Worm (Caenorhabditis elegans) whole organism, late embryonic: ENCODE data around the gene srh-159.

Experiments used
- F13H6.1 ChIP-seq: sonication (generic microtip); optimal IDR thresholded peaks from 2 replicates; lab custom pipeline; 2016; ENCODE audit warnings: missing genetic modification characterization, missing compliant biosample characterization
- K02D7.2 ChIP-seq: sonication (generic microtip); optimal IDR thresholded peaks from 2 replicates; lab custom pipeline; 2017; ENCODE audit warnings: mild to moderate bottlenecking, missing genetic modification characterization, missing compliant biosample characterization
- ahr-1 ChIP-seq: sonication (generic microtip); optimal IDR thresholded peaks from 2 replicates; lab custom pipeline; 2016; ENCODE audit warnings: missing genetic modification characterization, missing compliant biosample characterization
- ceh-19 ChIP-seq: fragments of 200-800 bp; sonication (Bioruptor generic); optimal IDR thresholded peaks from 2 replicates; lab custom pipeline; 2018; ENCODE audit warnings: mild to moderate bottlenecking, missing genetic modification characterization, missing compliant biosample characterization
- ceh-2 ChIP-seq: sonication (generic microtip); optimal IDR thresholded peaks from 2 replicates; lab custom pipeline; 2016; ENCODE audit warnings: missing genotype, missing genetic modification characterization, missing compliant biosample characterization
- ceh-22 ChIP-seq: sonication (generic microtip); optimal IDR thresholded peaks from 2 replicates; lab custom pipeline; 2017; ENCODE audit warnings: missing biosample characterization, missing genetic modification characterization
- ceh-24 ChIP-seq: sonication (generic microtip); optimal IDR thresholded peaks from 2 replicates; lab custom pipeline; 2016; ENCODE audit warnings: mild to moderate bottlenecking, missing genetic modification characterization, missing compliant biosample characterization
- ceh-30 ChIP-seq: fragments of 150-350 bp; optimal IDR thresholded peaks from 2 replicates; lab custom pipeline; 2014; ENCODE audit warnings: missing biosample characterization, missing genetic modification characterization
- ceh-31 ChIP-seq: sonication (generic microtip); optimal IDR thresholded peaks from 2 replicates; lab custom pipeline; 2016; ENCODE audit warnings: missing genetic modification characterization, missing compliant biosample characterization
- ceh-34 ChIP-seq: sonication (generic microtip); optimal IDR thresholded peaks from 2 replicates; lab custom pipeline; 2016; ENCODE audit warnings: mild to moderate bottlenecking, missing genetic modification characterization, missing compliant biosample characterization
- ceh-48 ChIP-seq: sonication (generic microtip); optimal IDR thresholded peaks from 2 replicates; lab custom pipeline; 2016; ENCODE audit warnings: missing genetic modification characterization, inconsistent platforms, missing compliant biosample characterization
- ceh-9 ChIP-seq: sonication (generic microtip); optimal IDR thresholded peaks from 2 replicates; lab custom pipeline; 2016; ENCODE audit warnings: mild to moderate bottlenecking, missing genetic modification characterization, inconsistent platforms, missing compliant biosample characterization
- che-1 ChIP-seq: sonication (generic microtip); optimal IDR thresholded peaks from 2 replicates; lab custom pipeline; 2016; ENCODE audit warnings: mild to moderate bottlenecking, missing genetic modification characterization, missing compliant biosample characterization
- elt-4 ChIP-seq: sonication (generic microtip); optimal IDR thresholded peaks from 2 replicates; lab custom pipeline; 2016; ENCODE audit warnings: missing genetic modification characterization, missing compliant biosample characterization
- eyg-1 ChIP-seq: sonication (generic microtip); optimal IDR thresholded peaks from 2 replicates; lab custom pipeline; 2016; ENCODE audit warnings: missing genotype, missing genetic modification characterization, missing compliant biosample characterization
- fkh-10 ChIP-seq: fragments of 150-350 bp; optimal IDR thresholded peaks from 2 replicates; lab custom pipeline; 2014; ENCODE audit warnings: missing biosample characterization, missing genetic modification reagents, missing genetic modification characterization
- fkh-6 ChIP-seq: sonication (generic microtip); optimal IDR thresholded peaks from 2 replicates; lab custom pipeline; 2016; ENCODE audit warnings: missing genetic modification characterization, missing compliant biosample characterization
- gmeb-2 ChIP-seq: sonication (generic microtip); optimal IDR thresholded peaks from 2 replicates; lab custom pipeline; 2016; ENCODE audit warnings: missing genetic modification characterization, inconsistent platforms, missing compliant biosample characterization
- hlh-13 ChIP-seq: fragments of 200-800 bp; sonication (Bioruptor generic); optimal IDR thresholded peaks from 2 replicates; lab custom pipeline; 2018; ENCODE audit warnings: mild to moderate bottlenecking, missing genetic modification characterization, missing compliant biosample characterization
- hlh-8 ChIP-seq: sonication (generic microtip); optimal IDR thresholded peaks from 2 replicates; lab custom pipeline; 2016; ENCODE audit warnings: missing genotype, missing genetic modification characterization, missing compliant biosample characterization
- madf-2 ChIP-seq: sonication (generic microtip); optimal IDR thresholded peaks from 2 replicates; lab custom pipeline; 2017; ENCODE audit warnings: missing genetic modification characterization, missing compliant biosample characterization
- mec-3 ChIP-seq: sonication (generic microtip); optimal IDR thresholded peaks from 2 replicates; lab custom pipeline; 2016; ENCODE audit warnings: borderline replicate concordance, missing genetic modification characterization, missing compliant biosample characterization
- nfya-1 ChIP-seq: sonication (generic microtip); optimal IDR thresholded peaks from 2 replicates; lab custom pipeline; 2017; ENCODE audit warnings: missing genetic modification characterization, mild to moderate bottlenecking, missing compliant biosample characterization, antibody characterized with exemption, moderate library complexity
- nhr-11 ChIP-seq: fragments of 150-350 bp; optimal IDR thresholded peaks from 2 replicates; lab custom pipeline; 2014; ENCODE audit warnings: missing biosample characterization, missing genetic modification characterization
- nhr-232 ChIP-seq: sonication (generic microtip); optimal IDR thresholded peaks from 2 replicates; lab custom pipeline; 2016; ENCODE audit warnings: missing genetic modification characterization, missing compliant biosample characterization
- odd-2 ChIP-seq: sonication (generic microtip); optimal IDR thresholded peaks from 2 replicates; lab custom pipeline; 2017; ENCODE audit warnings: antibody characterized with exemption, mild to moderate bottlenecking, missing genetic modification characterization, missing compliant biosample characterization
- pag-3 ChIP-seq: sonication (generic microtip); optimal IDR thresholded peaks from 2 replicates; lab custom pipeline; 2016; ENCODE audit warnings: missing compliant biosample characterization, missing genetic modification characterization, borderline replicate concordance
- pat-9 ChIP-seq: fragments of 200-800 bp; sonication (Bioruptor generic); optimal IDR thresholded peaks from 2 replicates; lab custom pipeline; 2018; ENCODE audit warnings: mild to moderate bottlenecking, missing genetic modification characterization, moderate library complexity, missing compliant biosample characterization
- pax-1 ChIP-seq: fragments of 150-350 bp; optimal IDR thresholded peaks from 2 replicates; lab custom pipeline; 2014; ENCODE audit warnings: missing biosample characterization, missing genetic modification characterization
- pha-2 ChIP-seq: sonication (generic microtip); optimal IDR thresholded peaks from 2 replicates; lab custom pipeline; 2017; ENCODE audit warnings: mild to moderate bottlenecking, missing genetic modification characterization, missing compliant biosample characterization
- pha-4 ChIP-seq: fragments of 150-350 bp; optimal IDR thresholded peaks from 2 replicates; lab custom pipeline; 2018; ENCODE audit warnings: missing biosample characterization, missing genetic modification reagents, missing genetic modification characterization
- pqm-1 ChIP-seq: sonication (generic microtip); optimal IDR thresholded peaks from 2 replicates; lab custom pipeline; 2016; ENCODE audit warnings: missing genetic modification characterization, missing compliant biosample characterization
- pros-1 ChIP-seq: fragments of 150-350 bp; optimal IDR thresholded peaks from 2 replicates; lab custom pipeline; 2014; ENCODE audit warnings: missing biosample characterization, missing genetic modification reagents, missing genetic modification characterization
- ref-2 ChIP-seq: sonication (generic microtip); optimal IDR thresholded peaks from 2 replicates; lab custom pipeline; 2016; ENCODE audit warnings: missing genetic modification characterization, missing compliant biosample characterization
- rnt-1 ChIP-seq: sonication (generic microtip); optimal IDR thresholded peaks from 2 replicates; lab custom pipeline; 2016; ENCODE audit warnings: missing genetic modification characterization, missing compliant biosample characterization
- sox-2 ChIP-seq: fragments of 200-800 bp; sonication (Bioruptor generic); IDR thresholded peaks from 2 replicates; pipeline ENCODE4 v1.3.6; 2022; ENCODE audit warnings: missing genetic modification reagents, missing genetic modification characterization, missing compliant biosample characterization
- tbx-2 ChIP-seq: sonication (generic microtip); optimal IDR thresholded peaks from 2 replicates; lab custom pipeline; 2016; ENCODE audit warnings: missing genetic modification characterization, missing compliant biosample characterization
- ttx-3 ChIP-seq: sonication (generic microtip); optimal IDR thresholded peaks from 2 replicates; lab custom pipeline; 2016; ENCODE audit warnings: missing genetic modification reagents, missing genetic modification characterization, missing compliant biosample characterization
- unc-55 ChIP-seq: sonication (generic microtip); optimal IDR thresholded peaks from 2 replicates; lab custom pipeline; 2017; ENCODE audit warnings: missing biosample characterization, missing genetic modification reagents, missing genetic modification characterization
- zip-5 ChIP-seq: sonication (generic microtip); optimal IDR thresholded peaks from 2 replicates; lab custom pipeline; 2016; ENCODE audit warnings: missing genetic modification characterization, missing compliant biosample characterization

Gene srh-159

DNA sequence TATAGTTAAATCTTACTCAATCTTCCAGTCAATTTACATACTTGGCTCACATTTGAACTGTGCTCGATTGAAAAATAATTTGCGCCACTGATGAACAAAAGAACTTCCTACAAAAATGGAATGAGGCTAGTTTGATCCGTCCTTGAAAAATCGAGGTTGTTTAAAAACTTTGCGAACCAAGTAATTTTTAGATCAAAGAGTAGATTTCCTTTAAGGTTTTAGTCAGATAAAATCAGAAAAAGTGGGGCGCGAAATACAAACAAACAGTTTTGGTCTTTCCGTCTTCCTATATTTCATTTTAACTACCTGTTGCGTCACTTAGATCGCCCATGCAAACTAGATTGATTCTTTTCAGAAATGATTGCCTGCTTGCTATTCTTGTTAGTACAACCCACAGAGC, 19.7 kb downstream of the srh-159 start, which contains the start of gene Y68A4A.10:
TSS of gene Y68A4A.10 (plus strand) at position 301 of the 400 bp plus-strand sequence.
- TF ChIP-seq ttx-3 (tag; lab: Kevin White, UChicago): no peak
- TF ChIP-seq ceh-31 (tag; lab: Kevin White, UChicago): no peak
- no peak for TF ChIP-seq ahr-1 (tag; lab: Kevin White, UChicago)
- TF ChIP-seq ceh-24: no peak
- no peak for TF ChIP-seq mec-3 (tag; lab: Kevin White, UChicago)
- TF ChIP-seq tbx-2 (tag; lab: Kevin White, UChicago): no peak
- TF ChIP-seq ceh-19 (GFP tag; lab: Kevin White, UChicago): no peak
- no peak for TF ChIP-seq K02D7.2
- TF ChIP-seq nfya-1 (tag; lab: Kevin White, UChicago): no peak
- TF ChIP-seq pat-9 (tag; lab: Kevin White, UChicago): no peak
- no peak for TF ChIP-seq unc-55 (GFP tag; lab: Kevin White, UChicago)
- TF ChIP-seq F13H6.1 (tag; lab: Kevin White, UChicago): no peak
- TF ChIP-seq, all 69 proteins: peak for 0

DNA sequence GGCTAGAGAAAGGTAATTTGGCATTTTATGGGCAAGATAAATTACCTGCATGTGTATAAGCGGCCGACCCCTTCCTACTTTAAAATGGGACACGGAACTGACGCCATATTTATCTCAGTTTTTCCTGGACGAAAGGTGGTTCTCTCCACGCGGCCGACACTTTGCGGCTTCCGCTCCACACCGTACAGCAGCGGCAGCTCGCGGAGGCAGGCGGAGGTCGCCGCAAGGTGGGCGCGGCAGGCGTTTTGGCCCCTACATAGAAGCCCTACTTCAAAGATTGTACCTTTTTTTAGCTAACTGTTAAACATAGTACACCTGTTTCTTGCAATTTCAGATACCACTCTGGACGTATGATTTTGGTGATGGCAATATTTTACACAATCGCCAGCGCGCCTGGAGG, 24.3 kb downstream of the srh-159 start:
- TF ChIP-seq pat-9 (tag; lab: Kevin White, UChicago): no peak
- no peak for TF ChIP-seq fkh-10
- TF ChIP-seq ceh-9 (tag; lab: Kevin White, UChicago): no peak
- no peak for TF ChIP-seq K02D7.2
- no peak for TF ChIP-seq pha-2 (tag; lab: Kevin White, UChicago)
- TF ChIP-seq tbx-2 (tag; lab: Kevin White, UChicago): no peak
- no peak for TF ChIP-seq ceh-30 (tag; lab: Kevin White, UChicago)
- no peak for TF ChIP-seq fkh-6
- TF ChIP-seq hlh-13 (GFP tag; lab: Kevin White, UChicago): no peak
- no peak for TF ChIP-seq pax-1
- no peak for TF ChIP-seq eyg-1 (tag; lab: Kevin White, UChicago)
- TF ChIP-seq elt-4 (tag; lab: Kevin White, UChicago): no peak

DNA sequence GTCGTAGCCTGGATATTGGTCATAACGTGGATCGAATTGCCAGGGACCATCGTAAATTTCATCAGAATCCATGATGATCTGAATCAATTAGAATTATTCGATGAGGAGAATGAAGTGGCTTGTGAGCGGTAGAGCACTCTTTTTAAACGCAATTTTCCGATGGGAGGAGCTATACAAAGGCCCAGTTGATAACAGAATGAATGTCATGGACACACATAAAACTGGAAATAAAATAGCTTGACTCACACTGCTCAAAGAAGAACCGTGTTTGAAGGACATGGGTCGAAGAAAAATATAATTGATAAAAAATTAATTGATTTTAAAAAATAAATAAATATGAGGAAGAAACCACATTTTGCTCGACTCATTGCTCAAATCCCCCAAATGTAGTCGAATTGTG, 25.9 kb downstream of the srh-159 start, which contains the start of gene Y68A4A.13:
TSS of gene Y68A4A.13 (minus strand) at position 101 of the 400 bp plus-strand sequence.
- no peak for TF ChIP-seq elt-4 (tag; lab: Kevin White, UChicago)
- TF ChIP-seq unc-55 (GFP tag; lab: Kevin White, UChicago): no peak
- TF ChIP-seq odd-2 (tag; lab: Kevin White, UChicago): no peak
- no peak for TF ChIP-seq gmeb-2 (tag; lab: Kevin White, UChicago)
- no peak for TF ChIP-seq rnt-1
- no peak for TF ChIP-seq ref-2
- no peak for TF ChIP-seq pros-1 (tag; lab: Kevin White, UChicago)
- TF ChIP-seq ceh-22 (tag; lab: Kevin White, UChicago): no peak
- TF ChIP-seq ceh-2: no peak
- TF ChIP-seq, all 69 proteins: peak for 0

DNA sequence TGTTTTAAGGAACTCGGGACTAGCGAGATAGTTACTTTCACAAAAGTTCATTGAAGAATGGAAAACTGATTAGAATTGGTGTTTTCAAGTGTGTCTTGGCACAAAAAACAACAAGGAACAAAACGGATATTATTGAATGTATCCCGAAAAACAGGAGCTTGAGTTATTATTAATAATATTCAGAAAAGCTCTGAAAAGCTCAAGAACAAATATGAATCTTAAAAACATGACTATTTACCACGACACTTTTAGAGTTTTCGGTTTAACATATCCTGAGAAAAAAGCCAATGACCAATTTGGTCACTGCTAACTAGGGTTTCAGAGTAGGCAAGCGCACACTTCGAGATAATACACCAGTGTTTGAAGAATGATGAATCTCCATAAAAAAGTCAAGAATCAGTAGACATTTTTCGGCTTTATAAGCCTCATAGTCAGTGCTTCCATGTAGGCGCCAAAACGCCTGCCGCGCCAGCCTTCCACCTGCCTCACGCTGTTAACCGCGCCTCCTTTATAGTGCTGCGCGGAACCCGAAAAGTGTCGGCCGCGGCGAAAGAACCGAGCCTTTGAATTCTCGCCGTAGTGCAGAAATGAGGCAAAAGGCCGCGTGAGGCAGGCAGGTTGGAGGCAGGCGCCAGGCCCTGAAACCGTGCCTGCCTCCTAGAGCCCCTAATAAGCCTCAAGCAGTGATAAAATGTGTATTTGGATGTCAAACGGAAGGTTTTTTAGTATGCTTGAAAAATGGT, 30.0 kb downstream of the srh-159 start, which contains the start of gene srh-236:
TSS of gene srh-236 (minus strand) at position 51 of the 743 bp plus-strand sequence.
- TF ChIP-seq ceh-2: no peak
- no peak for TF ChIP-seq nhr-11 (tag; lab: Kevin White, UChicago)
- no peak for TF ChIP-seq ceh-48
- peak; percentile 59 for TF ChIP-seq pag-3
- TF ChIP-seq pqm-1 (tag; lab: Kevin White, UChicago): no peak
- TF ChIP-seq ceh-34 (tag; lab: Kevin White, UChicago): no peak
- TF ChIP-seq hlh-8: no peak

DNA sequence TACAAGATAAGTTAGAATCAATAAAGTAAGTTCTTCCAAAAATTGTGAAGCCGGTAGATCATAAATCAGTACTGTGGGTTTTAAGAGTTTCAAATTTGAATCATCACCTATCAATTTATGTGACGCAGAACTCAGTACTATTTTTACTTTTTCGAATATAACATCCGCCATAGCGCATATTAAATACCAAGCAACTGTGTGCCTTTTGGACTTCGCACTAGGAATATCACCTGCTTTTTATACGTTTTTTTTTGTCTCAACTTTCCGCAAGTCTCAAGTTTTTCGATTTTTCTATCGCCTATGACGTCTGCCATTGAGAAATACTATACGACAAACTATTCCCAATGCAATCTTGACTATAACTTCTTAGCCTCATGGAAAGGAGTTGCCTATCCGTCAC, 30.6 kb downstream of the srh-159 start, which contains the start of gene srh-113:
TSS of gene srh-113 (plus strand) at position 301 of the 400 bp plus-strand sequence.
- TF ChIP-seq pag-3: no peak
- TF ChIP-seq sox-2 (GFP tag; lab: Robert Waterston, UW): no peak
- no peak for TF ChIP-seq nhr-232 (tag; lab: Kevin White, UChicago)
- TF ChIP-seq fkh-10: no peak
- no peak for TF ChIP-seq zip-5 (tag; lab: Kevin White, UChicago)
- no peak for TF ChIP-seq gmeb-2 (tag; lab: Kevin White, UChicago)
- no peak for TF ChIP-seq mec-3 (tag; lab: Kevin White, UChicago)
- TF ChIP-seq hlh-8: no peak
- TF ChIP-seq madf-2: no peak
- TF ChIP-seq pha-4: no peak
- no peak for TF ChIP-seq pat-9 (tag; lab: Kevin White, UChicago)
- TF ChIP-seq F13H6.1 (tag; lab: Kevin White, UChicago): no peak
- no peak for TF ChIP-seq che-1
- no peak for TF ChIP-seq ttx-3 (tag; lab: Kevin White, UChicago)
